Worm (Caenorhabditis elegans): ENCODE results near the gene ehbp-1.

ce11 chrV:9536505-9536904, 13.9 kb upstream of the ehbp-1 start, which contains the start of gene C50F4.4:
- TF ChIP-seq flt-1 (GFP tag; IDR thresholded peaks at IDR 0.05) (no peak), med-1 (GFP tag; optimal IDR thresholded peaks at IDR 0.05; ENCODE audit: insufficient read depth) (no peak), tab-1 (GFP tag; IDR thresholded peaks at IDR 0.05) (no peak), T22C8.4 (GFP tag; IDR thresholded peaks at IDR 0.05) (no peak), klf-2 (GFP tag; conservative IDR thresholded peaks at IDR 0.05) (no peak), cog-1 (tag; optimal IDR thresholded peaks at IDR 0.05) (no peak), ztf-29 (GFP tag; IDR thresholded peaks at IDR 0.05) (no peak)

Measured in whole organism, midembryonic.